Fruit fly (Drosophila melanogaster): ENCODE results near the gene CG4325.

The CG4325 gene

dm6 chrX:2081848-2082365 lies 38.3 kb upstream of the CG4325 start:
- no peak for TF ChIP-seq Snoo (tag; optimal IDR thresholded peaks at IDR 0.05)
- TF ChIP-seq D1 (tag; optimal IDR thresholded peaks at IDR 0.05) = no peak
- TF ChIP-seq CG10348 (GFP tag; IDR thresholded peaks at IDR 0.05) = no peak
- no peak for TF ChIP-seq rn (GFP tag; IDR thresholded peaks at IDR 0.05)
- TF ChIP-seq Pif1A (GFP tag; optimal IDR thresholded peaks at IDR 0.05) = no peak
- no peak for TF ChIP-seq CG32121 (GFP tag; IDR thresholded peaks at IDR 0.05)
- no peak for TF ChIP-seq CG13204 (GFP tag; optimal IDR thresholded peaks at IDR 0.05)
- no peak for TF ChIP-seq CG12605 (GFP tag; IDR thresholded peaks at IDR 0.05)
- TF ChIP-seq CG9948 (tag; optimal IDR thresholded peaks at IDR 0.05) = no peak

- no peak for TF ChIP-seq D1 (tag; optimal IDR thresholded peaks at IDR 0.05)
- no peak for TF ChIP-seq CG8301 (tag; optimal IDR thresholded peaks at IDR 0.05)
- no peak for TF ChIP-seq Ets98B (GFP tag; IDR thresholded peaks at IDR 0.05)
- peak; percentile 9 for TF ChIP-seq CG15710 (tag; optimal IDR thresholded peaks at IDR 0.05)
- no peak for TF ChIP-seq CG12605 (GFP tag; IDR thresholded peaks at IDR 0.05)
- peak; percentile 21 for TF ChIP-seq CG13204 (GFP tag; optimal IDR thresholded peaks at IDR 0.05)
- TF ChIP-seq EcR (GFP tag; optimal IDR thresholded peaks at IDR 0.05) = peak; percentile 31
- peak; percentile 41 for TF ChIP-seq Snoo (tag; optimal IDR thresholded peaks at IDR 0.05)
These were observed 36.8 kb upstream of the CG4325 start, which contains the start of the genes CG16903 and Unc-76 for dm6 chrX:2080367-2080927. Gene CG16903, minus strand, starts transcription at chrX:2080405. Gene Unc-76, plus strand, starts transcription at chrX:2080610.

- no peak for TF ChIP-seq Ets98B (GFP tag; IDR thresholded peaks at IDR 0.05)
- TF ChIP-seq gl (tag; optimal IDR thresholded peaks at IDR 0.05) = no peak
- TF ChIP-seq Snoo (tag; optimal IDR thresholded peaks at IDR 0.05) = no peak
- TF ChIP-seq Pif1A (GFP tag; optimal IDR thresholded peaks at IDR 0.05) = no peak
- TF ChIP-seq CG32121 (GFP tag; IDR thresholded peaks at IDR 0.05) = no peak
- TF ChIP-seq CG17806 (tag; optimal IDR thresholded peaks at IDR 0.05) = no peak
- TF ChIP-seq CG14655 (GFP tag; optimal IDR thresholded peaks at IDR 0.05) = no peak
- no peak for TF ChIP-seq CG9948 (tag; optimal IDR thresholded peaks at IDR 0.05)
- TF ChIP-seq CG15710 (tag; optimal IDR thresholded peaks at IDR 0.05) = no peak
- TF ChIP-seq fd96Ca (GFP tag; IDR thresholded peaks at IDR 0.05) = no peak
- no peak for TF ChIP-seq rn (GFP tag; IDR thresholded peaks at IDR 0.05)
- no peak for TF ChIP-seq CG8301 (tag; optimal IDR thresholded peaks at IDR 0.05)
- TF ChIP-seq D1 (tag; optimal IDR thresholded peaks at IDR 0.05) = no peak
These were observed 33.1 kb upstream of the CG4325 start, which contains the start of gene CG4025 for dm6 chrX:2076412-2077357. Gene CG4025, plus strand, starts transcription at chrX:2076966.

- peak; percentile 4 for TF ChIP-seq CG8159 (tag; optimal IDR thresholded peaks at IDR 0.05)
- no peak for TF ChIP-seq EcR (GFP tag; optimal IDR thresholded peaks at IDR 0.05)
- peak; percentile 0 for TF ChIP-seq CG15710 (tag; optimal IDR thresholded peaks at IDR 0.05)
These were observed 32.3 kb upstream of the CG4325 start, which contains the start of gene CG4045 for dm6 chrX:2075846-2076377. Gene CG4045, minus strand, starts transcription at chrX:2075900.

dm6 chrX:2073325-2073724 lies 29.7 kb upstream of the CG4325 start, which contains the start of gene CG4199:
Gene CG4199, minus strand, starts transcription at chrX:2073483.
- TF ChIP-seq CG12605 (GFP tag; IDR thresholded peaks at IDR 0.05) (no peak), CG9948 (tag; optimal IDR thresholded peaks at IDR 0.05) (no peak), Ets98B (GFP tag; IDR thresholded peaks at IDR 0.05) (no peak), CG17806 (tag; optimal IDR thresholded peaks at IDR 0.05) (no peak), Pif1A (GFP tag; optimal IDR thresholded peaks at IDR 0.05) (no peak), CG13204 (GFP tag; optimal IDR thresholded peaks at IDR 0.05) (no peak), rn (GFP tag; IDR thresholded peaks at IDR 0.05) (no peak), CG14655 (GFP tag; optimal IDR thresholded peaks at IDR 0.05) (no peak), CG10348 (GFP tag; IDR thresholded peaks at IDR 0.05) (no peak), fd96Ca (GFP tag; IDR thresholded peaks at IDR 0.05) (no peak), CG8301 (tag; optimal IDR thresholded peaks at IDR 0.05) (no peak), EcR (GFP tag; optimal IDR thresholded peaks at IDR 0.05) (no peak), CG15710 (tag; optimal IDR thresholded peaks at IDR 0.05) (no peak), Pif1B (GFP tag; optimal IDR thresholded peaks at IDR 0.05) (no peak)

- TF ChIP-seq CG13204 (GFP tag; optimal IDR thresholded peaks at IDR 0.05) (peak; percentile 81), CG8159 (tag; optimal IDR thresholded peaks at IDR 0.05) (peak; percentile 88), CG15710 (tag; optimal IDR thresholded peaks at IDR 0.05) (peak; percentile 85), Snoo (tag; optimal IDR thresholded peaks at IDR 0.05) (peak; percentile 82), CG12605 (GFP tag; IDR thresholded peaks at IDR 0.05) (peak; percentile 81), CG14655 (GFP tag; optimal IDR thresholded peaks at IDR 0.05) (peak; percentile 92), rn (GFP tag; IDR thresholded peaks at IDR 0.05) (peak; percentile 66), CG9948 (tag; optimal IDR thresholded peaks at IDR 0.05) (peak; percentile 88), fd96Ca (GFP tag; IDR thresholded peaks at IDR 0.05) (peak; percentile 91), CG32121 (GFP tag; IDR thresholded peaks at IDR 0.05) (peak; percentile 81), CG34367 (tag; optimal IDR thresholded peaks at IDR 0.05) (peak; percentile 83), EcR (GFP tag; optimal IDR thresholded peaks at IDR 0.05) (peak; percentile 63), Pif1A (GFP tag; optimal IDR thresholded peaks at IDR 0.05) (peak; percentile 90), CG10348 (GFP tag; IDR thresholded peaks at IDR 0.05) (peak; percentile 57; the same call in 1 of the 2 replicates), D1 (tag; optimal IDR thresholded peaks at IDR 0.05) (no peak), CG17806 (tag; optimal IDR thresholded peaks at IDR 0.05) (peak; percentile 86), Ets98B (GFP tag; IDR thresholded peaks at IDR 0.05) (peak; percentile 80), CG4496 (GFP tag; IDR thresholded peaks at IDR 0.05) (peak; percentile 91), CG8301 (tag; optimal IDR thresholded peaks at IDR 0.05) (peak; percentile 90), gl (tag; optimal IDR thresholded peaks at IDR 0.05) (peak; percentile 56), Pif1B (GFP tag; optimal IDR thresholded peaks at IDR 0.05) (peak; percentile 82)
These were observed 28.5 kb upstream of the CG4325 start, which contains the start of gene Rtca for dm6 chrX:2071878-2072817. Gene Rtca, plus strand, starts transcription at chrX:2072413.

Measured in whole organism, pupa.